Fruit fly (Drosophila melanogaster) whole organism, embryonic: ENCODE data around the gene CG33521.

ENCODE experiments used
- Awh ChIP-seq: fragments of 200-800 bp; sonication (Bioruptor generic); IDR thresholded peaks from 2 replicates; pipeline ENCODE4, ENCODE4 v1.3.6; 2022; ENCODE audit warnings: missing biosample characterization, missing genetic modification characterization
- CG10147 ChIP-seq: fragments of 200-800 bp; sonication (Bioruptor generic); optimal IDR thresholded peaks from 2 replicates; lab custom pipeline; 2019; ENCODE audit warnings: missing biosample characterization, mild to moderate bottlenecking, missing genetic modification characterization, moderate library complexity
- CG11723 ChIP-seq: fragments of 200-800 bp; sonication (Bioruptor generic); optimal IDR thresholded peaks from 2 replicates; lab custom pipeline; 2017; ENCODE audit warnings: missing biosample characterization, mild to moderate bottlenecking, missing genetic modification characterization
- CG12104 ChIP-seq: fragments of 200-800 bp; sonication (Bioruptor generic); optimal IDR thresholded peaks from 3 replicates; lab custom pipeline; 2016; ENCODE audit warnings: missing biosample characterization, missing genetic modification characterization
- CG12155 ChIP-seq: fragments of 200-800 bp; sonication (Bioruptor generic); optimal IDR thresholded peaks from 3 replicates; lab custom pipeline; 2016; ENCODE audit warnings: missing biosample characterization, missing genetic modification characterization
- CG12659 ChIP-seq: fragments of 200-800 bp; sonication (Bioruptor generic); optimal IDR thresholded peaks from 3 replicates; lab custom pipeline; 2017; ENCODE audit warnings: mild to moderate bottlenecking, missing biosample characterization, missing genetic modification reagents, missing genetic modification characterization
- CG13123 ChIP-seq: fragments of 200-800 bp; sonication (Bioruptor generic); optimal IDR thresholded peaks from 2 replicates; lab custom pipeline; 2016; ENCODE audit warnings: missing biosample characterization, missing genetic modification characterization
- CG13424 ChIP-seq: fragments of 200-800 bp; sonication (Bioruptor generic); optimal IDR thresholded peaks from 2 replicates; lab custom pipeline; 2019; ENCODE audit warnings: missing biosample characterization, mild to moderate bottlenecking, missing genetic modification characterization, moderate library complexity
- CG13894 ChIP-seq: fragments of 200-800 bp; sonication (Bioruptor generic); optimal IDR thresholded peaks from 3 replicates; lab custom pipeline; 2018; ENCODE audit warnings: missing biosample characterization, mild to moderate bottlenecking, missing genetic modification characterization, moderate library complexity
- CG14667 ChIP-seq: fragments of 200-800 bp; sonication (Bioruptor generic); IDR thresholded peaks from 2 replicates; pipeline ENCODE4 v1.3.6; 2022; ENCODE audit warnings: missing biosample characterization, missing genetic modification characterization
- CG15073 ChIP-seq: fragments of 200-800 bp; sonication (Bioruptor generic); optimal IDR thresholded peaks from 2 replicates; lab custom pipeline; 2016; ENCODE audit warnings: missing biosample characterization, missing genetic modification characterization
- CG17361 ChIP-seq: fragments of 200-800 bp; sonication (Bioruptor generic); IDR thresholded peaks from 3 replicates; pipeline ENCODE4 v1.3.6; 2022; ENCODE audit warnings: missing biosample characterization, missing genetic modification characterization
- CG17802 ChIP-seq: fragments of 200-800 bp; sonication (Bioruptor generic); optimal IDR thresholded peaks from 2 replicates; lab custom pipeline; 2018; ENCODE audit warnings: missing biosample characterization, mild to moderate bottlenecking, missing genetic modification characterization, moderate library complexity
- CG2120 ChIP-seq: fragments of 200-800 bp; sonication (Bioruptor generic); optimal IDR thresholded peaks from 3 replicates; lab custom pipeline; 2016; ENCODE audit warnings: missing biosample characterization, missing genetic modification characterization
- CG2199 ChIP-seq: fragments of 200-800 bp; sonication (Bioruptor generic); IDR thresholded peaks from 3 replicates; pipeline ENCODE4 v1.3.6; 2022; ENCODE audit warnings: missing biosample characterization, missing genetic modification characterization
- CG30020 ChIP-seq: fragments of 200-800 bp; optimal IDR thresholded peaks from 2 replicates; lab custom pipeline; 2019; ENCODE audit warnings: missing biosample characterization, mild to moderate bottlenecking, missing genetic modification characterization, moderate library complexity
- CG3281 ChIP-seq: fragments of 200-800 bp; sonication (Bioruptor generic); optimal IDR thresholded peaks from 3 replicates; lab custom pipeline; 2017; ENCODE audit warnings: missing biosample characterization, mild to moderate bottlenecking, missing genetic modification characterization
- CG3847 ChIP-seq: fragments of 200-800 bp; sonication (Bioruptor generic); IDR thresholded peaks from 2 replicates; pipeline ENCODE4 v1.3.6; 2022; ENCODE audit warnings: missing biosample characterization, missing genetic modification characterization
- CG4328 ChIP-seq: fragments of 200-800 bp; sonication (Bioruptor generic); optimal IDR thresholded peaks from 3 replicates; lab custom pipeline; 2017; ENCODE audit warnings: missing biosample characterization, missing genetic modification reagents, missing genetic modification characterization
- CG5245 ChIP-seq: fragments of 200-800 bp; sonication (Bioruptor generic); optimal IDR thresholded peaks from 3 replicates; lab custom pipeline; 2016; ENCODE audit warnings: missing biosample characterization, missing genetic modification characterization
- CG6765 ChIP-seq: fragments of 200-800 bp; sonication (Bioruptor generic); optimal IDR thresholded peaks from 3 replicates; lab custom pipeline; 2017; ENCODE audit warnings: missing biosample characterization, mild to moderate bottlenecking, missing genetic modification characterization
- CG8089 ChIP-seq: fragments of 200-800 bp; sonication (Bioruptor generic); optimal IDR thresholded peaks from 3 replicates; lab custom pipeline; 2016; ENCODE audit warnings: missing biosample characterization, missing genetic modification characterization
- CG8290 ChIP-seq, 3 experiments: fragments of 200-800 bp; sonication (Bioruptor generic); optimal IDR thresholded peaks; 2 replicates each; lab custom pipeline; 2016 to 2019; ENCODE audit warnings: missing biosample characterization in 3 of 3, missing genetic modification characterization in 3 of 3, mild to moderate bottlenecking in 2 of 3, moderate library complexity in 1 of 3
- CG9215 ChIP-seq: fragments of 200-800 bp; sonication (Bioruptor generic); IDR thresholded peaks from 2 replicates; pipeline ENCODE4 v1.3.6; 2022; ENCODE audit warnings: missing biosample characterization, missing genetic modification characterization
- Camta ChIP-seq: fragments of 200-800 bp; sonication (Bioruptor generic); optimal IDR thresholded peaks from 2 replicates; lab custom pipeline; 2016; ENCODE audit warnings: missing biosample characterization, missing genetic modification characterization
- D ChIP-seq, 2 experiments: fragments of 200-800 bp in 1 of 2; fragments of >200 bp in 1 of 2; sonication (Bioruptor generic) in 1 of 2; optimal IDR thresholded peaks; 2 replicates in 1 of 2; 3 replicates in 1 of 2; lab custom pipeline; 2017; ENCODE audit warnings: mild to moderate bottlenecking in 1 of 2, missing biosample characterization in 1 of 2, missing genetic modification characterization in 1 of 2, missing genetic modification reagents in 1 of 2
- D19A ChIP-seq: fragments of 200-800 bp; optimal IDR thresholded peaks from 3 replicates; lab custom pipeline; 2019; ENCODE audit warnings: missing biosample characterization, mild to moderate bottlenecking, missing genetic modification characterization, moderate library complexity
- D19B ChIP-seq: fragments of 200-800 bp; sonication (Bioruptor generic); optimal IDR thresholded peaks from 2 replicates; lab custom pipeline; 2017; ENCODE audit warnings: missing biosample characterization, mild to moderate bottlenecking, missing genetic modification characterization
- Fer1 ChIP-seq: fragments of 200-800 bp; sonication (Bioruptor generic); optimal IDR thresholded peaks from 2 replicates; lab custom pipeline; 2017; ENCODE audit warnings: missing biosample characterization, mild to moderate bottlenecking, missing genetic modification characterization
- Fer2 ChIP-seq: fragments of 200-800 bp; sonication (Bioruptor generic); optimal IDR thresholded peaks from 2 replicates; lab custom pipeline; 2018; ENCODE audit warnings: missing biosample characterization, mild to moderate bottlenecking, missing genetic modification characterization, moderate library complexity
- Kr ChIP-seq: fragments of 200-800 bp; sonication (Bioruptor generic); optimal IDR thresholded peaks from 2 replicates; lab custom pipeline; 2017; ENCODE audit warnings: missing biosample characterization, mild to moderate bottlenecking, missing genetic modification characterization
- MESR4 ChIP-seq: fragments of 200-800 bp; sonication (Bioruptor generic); optimal IDR thresholded peaks from 2 replicates; lab custom pipeline; 2018; ENCODE audit warnings: missing biosample characterization, mild to moderate bottlenecking, missing genetic modification characterization, moderate library complexity
- NK7.1 ChIP-seq: fragments of 200-800 bp; sonication (Bioruptor generic); optimal IDR thresholded peaks from 3 replicates; lab custom pipeline; 2016; ENCODE audit warnings: missing biosample characterization, missing genetic modification characterization
- Nf-YC ChIP-seq: fragments of 200-800 bp; optimal IDR thresholded peaks from 3 replicates; lab custom pipeline; 2019; ENCODE audit warnings: missing biosample characterization, mild to moderate bottlenecking, missing genetic modification characterization, moderate library complexity
- NfI ChIP-seq: fragments of 200-800 bp; sonication (Bioruptor generic); optimal IDR thresholded peaks from 3 replicates; lab custom pipeline; 2018; ENCODE audit warnings: missing biosample characterization, mild to moderate bottlenecking, missing genetic modification characterization, moderate library complexity
- Xrp1 ChIP-seq: fragments of 200-800 bp; sonication (Bioruptor generic); IDR thresholded peaks from 2 replicates; pipeline ENCODE4 v1.3.6; 2022; ENCODE audit warnings: missing biosample characterization, missing genetic modification characterization
- ash1 ChIP-seq: fragments of 200-800 bp; sonication (Bioruptor generic); optimal IDR thresholded peaks from 2 replicates; lab custom pipeline; 2018; ENCODE audit warnings: missing biosample characterization, mild to moderate bottlenecking, missing genetic modification characterization
- chm ChIP-seq: fragments of 200-800 bp; sonication (Bioruptor generic); IDR thresholded peaks from 2 replicates; pipeline ENCODE4 v1.3.6; 2022; ENCODE audit warnings: missing biosample characterization, missing genetic modification characterization
- en ChIP-seq: fragments of 200-800 bp; sonication (Bioruptor generic); optimal IDR thresholded peaks from 2 replicates; lab custom pipeline; 2016; ENCODE audit warnings: missing biosample characterization, missing genetic modification characterization
- eve ChIP-seq, 2 experiments: fragments of >200 bp; optimal IDR thresholded peaks; 2 replicates each; lab custom pipeline; 2017; ENCODE audit warnings: missing biosample characterization in 2 of 2, missing genetic modification characterization in 2 of 2
- h ChIP-seq: fragments of >200 bp; optimal IDR thresholded peaks from 2 replicates; lab custom pipeline; 2017
- hth ChIP-seq: fragments of >200 bp; optimal IDR thresholded peaks from 2 replicates; lab custom pipeline; 2017; ENCODE audit warnings: inconsistent platforms
- knrl ChIP-seq: fragments of 200-800 bp; sonication (Bioruptor generic); IDR thresholded peaks from 3 replicates; pipeline ENCODE4 v1.3.6; 2022; ENCODE audit warnings: missing biosample characterization, missing genetic modification characterization; ENCODE audit not compliant: partially characterized antibody
- nau ChIP-seq: fragments of 200-800 bp; sonication (Bioruptor generic); optimal IDR thresholded peaks from 3 replicates; lab custom pipeline; 2017; ENCODE audit warnings: missing biosample characterization, mild to moderate bottlenecking, missing genetic modification characterization, missing genetic modification reagents
- otp ChIP-seq: fragments of 200-800 bp; sonication (Bioruptor generic); IDR thresholded peaks from 3 replicates; pipeline ENCODE4, ENCODE4 v1.3.6; 2022; ENCODE audit warnings: missing biosample characterization, missing genetic modification characterization
- pros ChIP-seq: fragments of 200-800 bp; sonication (Bioruptor generic); optimal IDR thresholded peaks from 3 replicates; lab custom pipeline; 2019; ENCODE audit warnings: missing biosample characterization, mild to moderate bottlenecking, missing genetic modification characterization, moderate library complexity
- rib ChIP-seq: fragments of 200-800 bp; sonication (Bioruptor generic); IDR thresholded peaks from 2 replicates; pipeline ENCODE4 v1.3.6; 2022; ENCODE audit warnings: missing biosample characterization, missing genetic modification characterization
- sc ChIP-seq, 3 experiments: fragments of >200 bp in 2 of 3; fragments of 200-800 bp in 1 of 3; sonication (Bioruptor generic) in 1 of 3; optimal IDR thresholded peaks; 2 replicates in 2 of 3; 3 replicates in 1 of 3; lab custom pipeline; 2017; ENCODE audit warnings: mild to moderate bottlenecking in 1 of 3, missing biosample characterization in 1 of 3, missing genetic modification characterization in 1 of 3, missing genetic modification reagents in 1 of 3

CG33521 gene

dm6 chr4:1218723-1219398 lies 33.3 kb downstream of the CG33521 start (continued):
- TF ChIP-seq NfI, result no peak
- no peak for TF ChIP-seq h
- 0 out of 3 replicates have a peak, but pooled peaks have one; percentile 10 for TF ChIP-seq CG2199
- TF ChIP-seq CG8089 (GFP tag; lab: Kevin White, UChicago), result peak; percentile 45
- peak; percentile 33; the same call in 1 of the 3 replicates for TF ChIP-seq CG17361 (GFP tag; lab: Robert Waterston, UW)
- peak; percentile 11 for TF ChIP-seq CG6765 (GFP tag; lab: Kevin White, UChicago)
- TF ChIP-seq CG3281, result peak; percentile 44
- no peak for TF ChIP-seq NK7.1 (GFP tag; lab: Kevin White, UChicago)
- TF ChIP-seq rib (GFP tag; lab: Robert Waterston, UW), result 0 out of 2 replicates have a peak, but pooled peaks have one; percentile 10
- TF ChIP-seq CG13894 (tag; lab: Kevin White, UChicago), result peak; percentile 28
- TF ChIP-seq CG2120 (GFP tag; lab: Kevin White, UChicago), result peak; percentile 24
- TF ChIP-seq Awh (GFP tag; lab: Robert Waterston, UW), result no peak
- no peak for TF ChIP-seq sc (optimal IDR thresholded peaks at IDR 0.05; lab: Kevin White, UChicago)
- TF ChIP-seq sc (GFP tag; optimal IDR thresholded peaks at IDR 0.05; lab: Kevin White, UChicago), result peak; percentile 2
- peak; percentile 23 for TF ChIP-seq CG10147
- TF ChIP-seq Fer1 (GFP tag; lab: Kevin White, UChicago), result peak; percentile 19
- no peak for TF ChIP-seq CG17802 (tag; lab: Kevin White, UChicago)
- no peak for TF ChIP-seq CG3847
- TF ChIP-seq otp, result no peak
- no peak for TF ChIP-seq ash1 (GFP tag; lab: Kevin White, UChicago)
- TF ChIP-seq Kr (GFP tag; lab: Kevin White, UChicago), result no peak
- no peak for TF ChIP-seq chm (GFP tag; lab: Robert Waterston, UW)
- peak; percentile 10 for TF ChIP-seq D19A (tag; lab: Kevin White, UChicago)
- TF ChIP-seq CG15073 (GFP tag; lab: Kevin White, UChicago), result no peak
- peak; percentile 13 for TF ChIP-seq CG12104 (GFP tag; lab: Kevin White, UChicago)
- peak; percentile 18 for TF ChIP-seq D19B
- TF ChIP-seq hth (lab: Kevin White, UChicago), result no peak
- TF ChIP-seq Camta, result no peak
- no peak for TF ChIP-seq CG5245 (GFP tag; lab: Kevin White, UChicago)
- peak; percentile 4 for TF ChIP-seq CG12155 (GFP tag; lab: Kevin White, UChicago)
- peak; percentile 79 for TF ChIP-seq CG11723 (GFP tag; lab: Kevin White, UChicago)
- TF ChIP-seq CG13424 (tag; lab: Kevin White, UChicago), result peak; percentile 32
- peak; percentile 13 for TF ChIP-seq Nf-YC (tag; lab: Kevin White, UChicago)
- peak in 1 of 2 experiments; percentile 83 for TF ChIP-seq eve (GFP tag; optimal IDR thresholded peaks at IDR 0.05; lab: Kevin White, UChicago)
- no peak for TF ChIP-seq CG9215 (GFP tag; lab: Robert Waterston, UW)
- TF ChIP-seq Xrp1, result no peak; the same call in 1 of the 2 replicates
- TF ChIP-seq en, result peak; percentile 4
- peak; percentile 41 for TF ChIP-seq CG12659 (GFP tag; lab: Kevin White, UChicago)
- TF ChIP-seq CG13123 (GFP tag; lab: Kevin White, UChicago), result peak; percentile 2
- TF ChIP-seq CG30020 (tag; lab: Kevin White, UChicago), result peak; percentile 93
- TF ChIP-seq nau (GFP tag; lab: Kevin White, UChicago), result peak; percentile 36
- TF ChIP-seq knrl (GFP tag; lab: Robert Waterston, UW), result no peak
- no peak for TF ChIP-seq pros
- TF ChIP-seq CG14667 (GFP tag; lab: Robert Waterston, UW), result no peak
- TF ChIP-seq MESR4, result no peak
- TF ChIP-seq CG4328 (GFP tag; lab: Kevin White, UChicago), result peak; percentile 38
- peak; percentile 6 for TF ChIP-seq Fer2 (tag; lab: Kevin White, UChicago)
- peak; percentile 57 for TF ChIP-seq CG8290 (GFP tag; optimal IDR thresholded peaks at IDR 0.05; lab: Kevin White, UChicago)
- TF ChIP-seq CG8290 (tag; optimal IDR thresholded peaks at IDR 0.05; lab: Kevin White, UChicago), result peak in 1 of 2 experiments; percentile 55
- TF ChIP-seq D (optimal IDR thresholded peaks at IDR 0.05; lab: Kevin White, UChicago), result no peak
- peak; percentile 14 for TF ChIP-seq D (GFP tag; optimal IDR thresholded peaks at IDR 0.05; lab: Kevin White, UChicago)
